Fruit fly (Drosophila melanogaster) whole organism, adult: Measurements from ENCODE around the gene MED27.

Experiments used
- CG11617 ChIP-seq: fragments of 200-800 bp; sonication (Bioruptor generic); optimal IDR thresholded peaks from 2 replicates; lab custom pipeline; 2017; ENCODE audit warnings: mild to moderate bottlenecking, missing biosample characterization, missing genetic modification reagents, missing genetic modification characterization
- CG12768 ChIP-seq: fragments of 200-800 bp; sonication (Bioruptor generic); optimal IDR thresholded peaks from 2 replicates; lab custom pipeline; 2017; ENCODE audit warnings: missing biosample characterization, missing genetic modification characterization, mild to moderate bottlenecking, moderate library complexity, missing genetic modification reagents
- CG14711 ChIP-seq: fragments of 200-800 bp; sonication (Bioruptor generic); optimal IDR thresholded peaks from 2 replicates; lab custom pipeline; 2018; ENCODE audit warnings: missing biosample characterization, mild to moderate bottlenecking, missing genetic modification characterization, moderate library complexity
- CG1620 ChIP-seq: fragments of 200-800 bp; sonication (Bioruptor generic); optimal IDR thresholded peaks from 2 replicates; lab custom pipeline; 2016; ENCODE audit warnings: missing biosample characterization, missing genetic modification characterization
- CG33017 ChIP-seq: fragments of 200-800 bp; sonication (Bioruptor generic); optimal IDR thresholded peaks from 2 replicates; lab custom pipeline; 2018; ENCODE audit warnings: missing biosample characterization, mild to moderate bottlenecking, missing genetic modification characterization, moderate library complexity
- CG5204 ChIP-seq: fragments of 200-800 bp; sonication (Bioruptor generic); optimal IDR thresholded peaks from 2 replicates; lab custom pipeline; 2016; ENCODE audit warnings: missing biosample characterization, missing genetic modification characterization
- CG7045 ChIP-seq: fragments of 200-800 bp; sonication (Bioruptor generic); optimal IDR thresholded peaks from 2 replicates; lab custom pipeline; 2017; ENCODE audit warnings: missing biosample characterization, mild to moderate bottlenecking, missing genetic modification characterization
- CG7101 ChIP-seq: fragments of 200-800 bp; sonication (Bioruptor generic); optimal IDR thresholded peaks from 2 replicates; lab custom pipeline; 2018; ENCODE audit warnings: missing biosample characterization, mild to moderate bottlenecking, missing genetic modification characterization, moderate library complexity
- Crg-1 ChIP-seq: fragments of 200-800 bp; sonication (Bioruptor generic); optimal IDR thresholded peaks from 2 replicates; lab custom pipeline; 2016; ENCODE audit warnings: missing biosample characterization, missing genetic modification characterization
- Hr96 ChIP-seq: fragments of 200-800 bp; sonication (Bioruptor generic); optimal IDR thresholded peaks from 2 replicates; lab custom pipeline; 2016; ENCODE audit warnings: missing biosample characterization, missing genetic modification characterization
- ovo ChIP-seq: fragments of 200-800 bp; sonication (Bioruptor generic); optimal IDR thresholded peaks from 2 replicates; lab custom pipeline; 2016; ENCODE audit warnings: missing biosample characterization, missing genetic modification characterization
- pad ChIP-seq: fragments of 200-800 bp; sonication (Bioruptor generic); optimal IDR thresholded peaks from 3 replicates; lab custom pipeline; 2017; ENCODE audit warnings: missing biosample characterization, missing genetic modification characterization, mild to moderate bottlenecking, moderate library complexity, missing genetic modification reagents
- tj ChIP-seq: fragments of 200-800 bp; sonication (Bioruptor generic); optimal IDR thresholded peaks from 3 replicates; lab custom pipeline; 2017; ENCODE audit warnings: missing biosample characterization, mild to moderate bottlenecking, missing genetic modification characterization, moderate library complexity
- toe ChIP-seq: fragments of 200-800 bp; sonication (Bioruptor generic); optimal IDR thresholded peaks from 2 replicates; lab custom pipeline; 2016; ENCODE audit warnings: missing biosample characterization, missing genetic modification characterization

dm6 chr3R:5622406-5622752, 32.6 kb upstream of the MED27 start:
- no peak for TF ChIP-seq CG14711 (tag; lab: Kevin White, UChicago)
- no peak for TF ChIP-seq toe
- TF ChIP-seq ovo, result no peak
- TF ChIP-seq tj, result no peak
- TF ChIP-seq CG7045 (GFP tag; lab: Kevin White, UChicago), result no peak
- no peak for TF ChIP-seq CG5204 (GFP tag; lab: Kevin White, UChicago)
- TF ChIP-seq Crg-1 (GFP tag; lab: Kevin White, UChicago), result no peak
- no peak for TF ChIP-seq CG11617
- no peak for TF ChIP-seq CG12768 (GFP tag; lab: Kevin White, UChicago)
- TF ChIP-seq CG1620, result no peak
- no peak for TF ChIP-seq pad
- TF ChIP-seq CG7101 (tag; lab: Kevin White, UChicago), result no peak
- no peak for TF ChIP-seq CG33017 (tag; lab: Kevin White, UChicago)
- no peak for TF ChIP-seq Hr96 (GFP tag; lab: Kevin White, UChicago)
